Worm (Caenorhabditis elegans): Measurements from ENCODE around the gene lev-9.

- TF ChIP-seq W03F9.2 (tag; optimal IDR thresholded peaks at IDR 0.05): no peak
- TF ChIP-seq him-1 (tag; optimal IDR thresholded peaks at IDR 0.05): no peak
Observed at ce11 chrX:6328860-6329259, 37.3 kb upstream of the lev-9 start, which contains the start of gene col-169.
